Worm (Caenorhabditis elegans): ENCODE measurements around the gene C01G10.14.
A peak's percentile ranks its signal among the peaks of the same experiment; 100 is the strongest.

ce11 chrV:15071015-15071810 lies 34.5 kb downstream of the C01G10.14 start, which contains the start of gene unc-76:
- no peak for TF ChIP-seq ztf-23 (GFP tag; IDR thresholded peaks at IDR 0.05)
- TF ChIP-seq med-1 (GFP tag; optimal IDR thresholded peaks at IDR 0.05; ENCODE audit: insufficient read depth), result no peak
- peak; percentile 87 for TF ChIP-seq cog-1 (tag; optimal IDR thresholded peaks at IDR 0.05)
- TF ChIP-seq T22C8.4 (GFP tag; IDR thresholded peaks at IDR 0.05), result no peak
- TF ChIP-seq flt-1 (GFP tag; IDR thresholded peaks at IDR 0.05), result 0 out of 2 replicates have a peak, but pooled peaks have one; percentile 11
- TF ChIP-seq ztf-29 (GFP tag; IDR thresholded peaks at IDR 0.05), result no peak
- no peak for TF ChIP-seq klf-2 (GFP tag; conservative IDR thresholded peaks at IDR 0.05)
- no peak for TF ChIP-seq tab-1 (GFP tag; IDR thresholded peaks at IDR 0.05)
